Fruit fly (Drosophila melanogaster): ENCODE measurements around the gene CG13028.

- no peak for TF ChIP-seq psq (optimal IDR thresholded peaks at IDR 0.05)
- no peak for TF ChIP-seq ttk (optimal IDR thresholded peaks at IDR 0.05)
Measured at dm6 chr3L:16956768-16957533, 33.9 kb downstream of the CG13028 start.

All from Kc167 (cell line).